Fruit fly (Drosophila melanogaster) whole organism, adult: ENCODE results near the gene CG11560.

Experiments
- CG11617 ChIP-seq: fragments of 200-800 bp; sonication (Bioruptor generic); optimal IDR thresholded peaks from 2 replicates; lab custom pipeline; 2017; ENCODE audit warnings: mild to moderate bottlenecking, missing biosample characterization, missing genetic modification reagents, missing genetic modification characterization
- CG12768 ChIP-seq: fragments of 200-800 bp; sonication (Bioruptor generic); optimal IDR thresholded peaks from 2 replicates; lab custom pipeline; 2017; ENCODE audit warnings: missing biosample characterization, missing genetic modification characterization, mild to moderate bottlenecking, moderate library complexity, missing genetic modification reagents
- CG14711 ChIP-seq: fragments of 200-800 bp; sonication (Bioruptor generic); optimal IDR thresholded peaks from 2 replicates; lab custom pipeline; 2018; ENCODE audit warnings: missing biosample characterization, mild to moderate bottlenecking, missing genetic modification characterization, moderate library complexity
- CG1620 ChIP-seq: fragments of 200-800 bp; sonication (Bioruptor generic); optimal IDR thresholded peaks from 2 replicates; lab custom pipeline; 2016; ENCODE audit warnings: missing biosample characterization, missing genetic modification characterization
- CG33017 ChIP-seq: fragments of 200-800 bp; sonication (Bioruptor generic); optimal IDR thresholded peaks from 2 replicates; lab custom pipeline; 2018; ENCODE audit warnings: missing biosample characterization, mild to moderate bottlenecking, missing genetic modification characterization, moderate library complexity
- CG5204 ChIP-seq: fragments of 200-800 bp; sonication (Bioruptor generic); optimal IDR thresholded peaks from 2 replicates; lab custom pipeline; 2016; ENCODE audit warnings: missing biosample characterization, missing genetic modification characterization
- CG7045 ChIP-seq: fragments of 200-800 bp; sonication (Bioruptor generic); optimal IDR thresholded peaks from 2 replicates; lab custom pipeline; 2017; ENCODE audit warnings: missing biosample characterization, mild to moderate bottlenecking, missing genetic modification characterization
- CG7101 ChIP-seq: fragments of 200-800 bp; sonication (Bioruptor generic); optimal IDR thresholded peaks from 2 replicates; lab custom pipeline; 2018; ENCODE audit warnings: missing biosample characterization, mild to moderate bottlenecking, missing genetic modification characterization, moderate library complexity
- Clk ChIP-seq: fragments of 200-800 bp; sonication (Bioruptor generic); optimal IDR thresholded peaks from 2 replicates; lab custom pipeline; 2017; ENCODE audit warnings: missing biosample characterization, missing genetic modification characterization
- Crg-1 ChIP-seq: fragments of 200-800 bp; sonication (Bioruptor generic); optimal IDR thresholded peaks from 2 replicates; lab custom pipeline; 2016; ENCODE audit warnings: missing biosample characterization, missing genetic modification characterization
- Hr96 ChIP-seq: fragments of 200-800 bp; sonication (Bioruptor generic); optimal IDR thresholded peaks from 2 replicates; lab custom pipeline; 2016; ENCODE audit warnings: missing biosample characterization, missing genetic modification characterization
- Mnt ChIP-seq: fragments of 200-800 bp; sonication (Bioruptor generic); optimal IDR thresholded peaks from 2 replicates; lab custom pipeline; 2016; ENCODE audit warnings: missing biosample characterization, mild to moderate bottlenecking, missing genetic modification characterization
- bab1 ChIP-seq: fragments of 200-800 bp; sonication (Bioruptor generic); optimal IDR thresholded peaks from 3 replicates; lab custom pipeline; 2019; ENCODE audit warnings: missing biosample characterization, mild to moderate bottlenecking, missing genetic modification characterization, moderate library complexity
- cic ChIP-seq: fragments of 200-800 bp; sonication (Bioruptor generic); optimal IDR thresholded peaks from 2 replicates; lab custom pipeline; 2017; ENCODE audit warnings: missing biosample characterization, mild to moderate bottlenecking, missing genetic modification characterization, moderate library complexity
- cnc ChIP-seq, 2 experiments: fragments of >200 bp; optimal IDR thresholded peaks; 2 replicates each; lab custom pipeline; 2017
- kay ChIP-seq: fragments of 200-800 bp; sonication (Bioruptor generic); peaks from one replicate; lab custom pipeline; 2016; ENCODE audit warnings: missing biosample characterization, missing genetic modification characterization, borderline replicate concordance
- ovo ChIP-seq: fragments of 200-800 bp; sonication (Bioruptor generic); optimal IDR thresholded peaks from 2 replicates; lab custom pipeline; 2016; ENCODE audit warnings: missing biosample characterization, missing genetic modification characterization
- pad ChIP-seq: fragments of 200-800 bp; sonication (Bioruptor generic); optimal IDR thresholded peaks from 3 replicates; lab custom pipeline; 2017; ENCODE audit warnings: missing biosample characterization, missing genetic modification characterization, mild to moderate bottlenecking, moderate library complexity, missing genetic modification reagents
- tj ChIP-seq: fragments of 200-800 bp; sonication (Bioruptor generic); optimal IDR thresholded peaks from 3 replicates; lab custom pipeline; 2017; ENCODE audit warnings: missing biosample characterization, mild to moderate bottlenecking, missing genetic modification characterization, moderate library complexity
- toe ChIP-seq: fragments of 200-800 bp; sonication (Bioruptor generic); optimal IDR thresholded peaks from 2 replicates; lab custom pipeline; 2016; ENCODE audit warnings: missing biosample characterization, missing genetic modification characterization

The CG11560 gene

dm6 chr3L:12090898-12091685, 28.7 kb upstream of the CG11560 start:
- TF ChIP-seq bab1 (GFP tag; lab: Kevin White, UChicago) (peak; percentile 66), tj (GFP tag; lab: Kevin White, UChicago) (peak; percentile 81), CG7045 (GFP tag; lab: Kevin White, UChicago) (no peak), cnc (optimal IDR thresholded peaks at IDR 0.05; lab: Kevin White, UChicago) (no peak), pad (peak; percentile 21)

dm6 chr3L:12092860-12093359, 26.9 kb upstream of the CG11560 start:
- TF ChIP-seq tj (GFP tag; lab: Kevin White, UChicago) (peak; percentile 19), CG7045 (GFP tag; lab: Kevin White, UChicago) (no peak)

dm6 chr3L:12095960-12096359, 23.9 kb upstream of the CG11560 start:
- TF ChIP-seq CG7045 (GFP tag; lab: Kevin White, UChicago), result no peak
- no peak for TF ChIP-seq CG33017 (tag; lab: Kevin White, UChicago)
- no peak for TF ChIP-seq cic (GFP tag; lab: Kevin White, UChicago)
- TF ChIP-seq CG12768 (GFP tag; lab: Kevin White, UChicago), result no peak
- TF ChIP-seq CG14711 (tag; lab: Kevin White, UChicago), result no peak
- TF ChIP-seq CG1620 (GFP tag; lab: Kevin White, UChicago), result no peak
- no peak for TF ChIP-seq cnc (optimal IDR thresholded peaks at IDR 0.05; lab: Kevin White, UChicago)
- TF ChIP-seq pad, result no peak
- TF ChIP-seq Hr96, result no peak

dm6 chr3L:12096799-12097662, 22.8 kb upstream of the CG11560 start:
- no peak for TF ChIP-seq Clk (GFP tag; lab: Kevin White, UChicago)
- TF ChIP-seq tj (GFP tag; lab: Kevin White, UChicago), result no peak
- no peak for TF ChIP-seq CG5204 (GFP tag; lab: Kevin White, UChicago)
- TF ChIP-seq Hr96, result no peak
- TF ChIP-seq pad, result no peak
- no peak for TF ChIP-seq CG14711 (tag; lab: Kevin White, UChicago)
- no peak for TF ChIP-seq kay (GFP tag; lab: Kevin White, UChicago)
- no peak for TF ChIP-seq toe (GFP tag; lab: Kevin White, UChicago)
- no peak for TF ChIP-seq CG1620 (GFP tag; lab: Kevin White, UChicago)
- TF ChIP-seq CG33017 (tag; lab: Kevin White, UChicago), result no peak
- TF ChIP-seq CG11617, result no peak
- TF ChIP-seq ovo (GFP tag; lab: Kevin White, UChicago), result no peak
- no peak for TF ChIP-seq cnc (optimal IDR thresholded peaks at IDR 0.05; lab: Kevin White, UChicago)
- TF ChIP-seq Crg-1 (GFP tag; lab: Kevin White, UChicago), result no peak
- no peak for TF ChIP-seq bab1 (GFP tag; lab: Kevin White, UChicago)

- TF ChIP-seq CG5204 (GFP tag; lab: Kevin White, UChicago), result no peak
- TF ChIP-seq Hr96, result no peak
- no peak for TF ChIP-seq CG7101 (tag; lab: Kevin White, UChicago)
- TF ChIP-seq pad, result no peak
- no peak for TF ChIP-seq CG7045 (GFP tag; lab: Kevin White, UChicago)
- TF ChIP-seq bab1 (GFP tag; lab: Kevin White, UChicago), result no peak
- TF ChIP-seq cic (GFP tag; lab: Kevin White, UChicago), result no peak
- no peak for TF ChIP-seq ovo (GFP tag; lab: Kevin White, UChicago)
- no peak for TF ChIP-seq Mnt (GFP tag; lab: Kevin White, UChicago)
- no peak for TF ChIP-seq tj (GFP tag; lab: Kevin White, UChicago)
- TF ChIP-seq cnc (optimal IDR thresholded peaks at IDR 0.05; lab: Kevin White, UChicago), result no peak
- no peak for TF ChIP-seq CG11617
- no peak for TF ChIP-seq CG1620 (GFP tag; lab: Kevin White, UChicago)
- TF ChIP-seq CG33017 (tag; lab: Kevin White, UChicago), result no peak
These were observed 20.3 kb upstream of the CG11560 start for dm6 chr3L:12099329-12100031.

dm6 chr3L:12101924-12102383, 17.9 kb upstream of the CG11560 start:
- TF ChIP-seq CG14711 (tag; lab: Kevin White, UChicago), result no peak
- no peak for TF ChIP-seq cnc (optimal IDR thresholded peaks at IDR 0.05; lab: Kevin White, UChicago)
- no peak for TF ChIP-seq CG7045 (GFP tag; lab: Kevin White, UChicago)
- TF ChIP-seq tj (GFP tag; lab: Kevin White, UChicago), result no peak
- no peak for TF ChIP-seq Clk (GFP tag; lab: Kevin White, UChicago)
- no peak for TF ChIP-seq CG12768 (GFP tag; lab: Kevin White, UChicago)
- TF ChIP-seq bab1 (GFP tag; lab: Kevin White, UChicago), result no peak
